Fruit fly (Drosophila melanogaster) whole organism, embryonic: Measurements from ENCODE around the gene mRRF1.

Source experiments
- Asciz ChIP-seq: fragments of 200-800 bp; sonication (Bioruptor generic); optimal IDR thresholded peaks from 2 replicates; lab custom pipeline; 2017; ENCODE audit warnings: missing biosample characterization, mild to moderate bottlenecking, missing genetic modification characterization, missing genetic modification reagents
- CG10274 ChIP-seq: fragments of 200-800 bp; sonication (Bioruptor generic); optimal IDR thresholded peaks from 3 replicates; lab custom pipeline; 2017; ENCODE audit warnings: missing biosample characterization, mild to moderate bottlenecking, missing genetic modification characterization
- CG10321 ChIP-seq: fragments of 200-800 bp; sonication (Bioruptor generic); IDR thresholded peaks from 2 replicates; pipeline ENCODE4 v1.3.6; 2022; ENCODE audit warnings: missing biosample characterization, missing genetic modification characterization
- CG11093 ChIP-seq: fragments of 200-800 bp; sonication (Bioruptor generic); IDR thresholded peaks from 3 replicates; pipeline ENCODE4 v1.3.6; 2022; ENCODE audit warnings: missing biosample characterization, missing genetic modification characterization
- CG11398 ChIP-seq: fragments of 200-800 bp; sonication (Bioruptor generic); optimal IDR thresholded peaks from 2 replicates; lab custom pipeline; 2016; ENCODE audit warnings: missing biosample characterization, missing genetic modification characterization
- CG11456 ChIP-seq: fragments of 200-800 bp; sonication (Bioruptor generic); IDR thresholded peaks from 3 replicates; pipeline ENCODE4 v1.3.6; 2022; ENCODE audit warnings: missing biosample characterization, missing genetic modification characterization
- CG11504 ChIP-seq: fragments of 200-800 bp; sonication (Bioruptor generic); optimal IDR thresholded peaks from 3 replicates; lab custom pipeline; 2019; ENCODE audit warnings: missing biosample characterization, mild to moderate bottlenecking, missing genetic modification characterization, moderate library complexity
- CG1602 ChIP-seq: fragments of 200-800 bp; sonication (Bioruptor generic); optimal IDR thresholded peaks from 3 replicates; lab custom pipeline; 2016; ENCODE audit warnings: missing biosample characterization, missing genetic modification characterization
- CG17612 ChIP-seq: fragments of 200-800 bp; sonication (Bioruptor generic); IDR thresholded peaks from 2 replicates; pipeline ENCODE4 v1.3.6; 2022; ENCODE audit warnings: missing biosample characterization, missing genetic modification characterization
- CG2199 ChIP-seq: fragments of 200-800 bp; sonication (Bioruptor generic); IDR thresholded peaks from 3 replicates; pipeline ENCODE4 v1.3.6; 2022; ENCODE audit warnings: missing biosample characterization, missing genetic modification characterization
- CG2875 ChIP-seq: fragments of 200-800 bp; sonication (Bioruptor generic); optimal IDR thresholded peaks from 2 replicates; lab custom pipeline; 2017; ENCODE audit warnings: missing biosample characterization, mild to moderate bottlenecking, missing genetic modification characterization, missing genetic modification reagents
- CG33213 ChIP-seq: fragments of 200-800 bp; sonication (Bioruptor generic); optimal IDR thresholded peaks from 3 replicates; lab custom pipeline; 2016; ENCODE audit warnings: missing biosample characterization, missing genetic modification characterization
- CG3407 ChIP-seq: fragments of 200-800 bp; sonication (Bioruptor generic); optimal IDR thresholded peaks from 2 replicates; lab custom pipeline; 2018; ENCODE audit warnings: missing biosample characterization, mild to moderate bottlenecking, missing genetic modification characterization
- CG4854 ChIP-seq: fragments of 200-800 bp; sonication (Bioruptor generic); optimal IDR thresholded peaks from 2 replicates; lab custom pipeline; 2016; ENCODE audit warnings: missing biosample characterization, missing genetic modification characterization, inconsistent platforms
- CG7357 ChIP-seq: fragments of 200-800 bp; sonication (Bioruptor generic); IDR thresholded peaks from 3 replicates; pipeline ENCODE4 v1.3.6; 2022; ENCODE audit warnings: missing biosample characterization, missing genetic modification characterization
- CG8924 ChIP-seq: fragments of 200-800 bp; optimal IDR thresholded peaks from 3 replicates; lab custom pipeline; 2019; ENCODE audit warnings: missing biosample characterization, mild to moderate bottlenecking, missing genetic modification characterization, moderate library complexity
- CTCF ChIP-seq: fragments of 200-800 bp; sonication (Bioruptor generic); optimal IDR thresholded peaks from 2 replicates; lab custom pipeline; 2017; ENCODE audit warnings: missing biosample characterization, mild to moderate bottlenecking, missing genetic modification characterization, moderate library complexity
- Chrac-16 ChIP-seq: fragments of 200-800 bp; sonication (Bioruptor generic); optimal IDR thresholded peaks from 3 replicates; lab custom pipeline; 2016; ENCODE audit warnings: missing biosample characterization, missing genetic modification characterization
- D19A ChIP-seq: fragments of 200-800 bp; optimal IDR thresholded peaks from 3 replicates; lab custom pipeline; 2019; ENCODE audit warnings: missing biosample characterization, mild to moderate bottlenecking, missing genetic modification characterization, moderate library complexity
- D19B ChIP-seq: fragments of 200-800 bp; sonication (Bioruptor generic); optimal IDR thresholded peaks from 2 replicates; lab custom pipeline; 2017; ENCODE audit warnings: missing biosample characterization, mild to moderate bottlenecking, missing genetic modification characterization
- Doc2 ChIP-seq: fragments of 200-800 bp; sonication (Bioruptor generic); IDR thresholded peaks from 2 replicates; pipeline ENCODE4 v1.3.6; 2022; ENCODE audit warnings: missing biosample characterization, missing genetic modification characterization
- Fer1 ChIP-seq: fragments of 200-800 bp; sonication (Bioruptor generic); optimal IDR thresholded peaks from 2 replicates; lab custom pipeline; 2017; ENCODE audit warnings: missing biosample characterization, mild to moderate bottlenecking, missing genetic modification characterization
- H15 ChIP-seq: fragments of 200-800 bp; sonication (Bioruptor generic); IDR thresholded peaks from 3 replicates; pipeline ENCODE4 v1.3.6; 2022; ENCODE audit warnings: missing biosample characterization, missing genetic modification characterization
- Med ChIP-seq: fragments of 200-800 bp; sonication (Bioruptor generic); peaks from one replicate; lab custom pipeline; 2016; ENCODE audit warnings: missing biosample characterization, missing genetic modification characterization, mild to moderate bottlenecking, inconsistent platforms, moderate library complexity
- Mes4 ChIP-seq: fragments of 200-800 bp; sonication (Bioruptor generic); optimal IDR thresholded peaks from 2 replicates; lab custom pipeline; 2016; ENCODE audit warnings: missing biosample characterization, missing genetic modification characterization
- NK7.1 ChIP-seq: fragments of 200-800 bp; sonication (Bioruptor generic); optimal IDR thresholded peaks from 3 replicates; lab custom pipeline; 2016; ENCODE audit warnings: missing biosample characterization, missing genetic modification characterization
- Nf-YB ChIP-seq: fragments of 200-800 bp; sonication (Bioruptor generic); optimal IDR thresholded peaks from 3 replicates; lab custom pipeline; 2019; ENCODE audit warnings: missing biosample characterization, mild to moderate bottlenecking, missing genetic modification characterization, moderate library complexity
- Poxn ChIP-seq: fragments of 200-800 bp; sonication (Bioruptor generic); IDR thresholded peaks from 2 replicates; pipeline ENCODE4 v1.3.6; 2022; ENCODE audit warnings: missing biosample characterization, missing genetic modification characterization
- Stat92E ChIP-seq, 3 experiments: fragments of >200 bp in 2 of 3; fragments of 200-800 bp in 1 of 3; sonication (Bioruptor generic) in 1 of 3; optimal IDR thresholded peaks; 2 replicates each; lab custom pipeline; 2017 to 2019; ENCODE audit warnings: missing biosample characterization in 3 of 3, missing genetic modification characterization in 3 of 3, mild to moderate bottlenecking in 1 of 3, moderate library complexity in 1 of 3
- amos ChIP-seq: fragments of 200-800 bp; sonication (Bioruptor generic); IDR thresholded peaks from 2 replicates; pipeline ENCODE4 v1.3.6; 2022; ENCODE audit warnings: missing biosample characterization, missing genetic modification characterization; ENCODE audit not compliant: partially characterized antibody
- ash1 ChIP-seq: fragments of 200-800 bp; sonication (Bioruptor generic); optimal IDR thresholded peaks from 2 replicates; lab custom pipeline; 2018; ENCODE audit warnings: missing biosample characterization, mild to moderate bottlenecking, missing genetic modification characterization
- ci ChIP-seq: fragments of 200-800 bp; sonication (Bioruptor generic); IDR thresholded peaks from 3 replicates; pipeline ENCODE4 v1.3.6; 2022; ENCODE audit warnings: missing biosample characterization, missing genetic modification characterization
- corto ChIP-seq: fragments of 200-800 bp; sonication (Bioruptor generic); optimal IDR thresholded peaks from 2 replicates; lab custom pipeline; 2016; ENCODE audit warnings: missing biosample characterization, mild to moderate bottlenecking, missing genetic modification characterization, moderate library complexity
- da ChIP-seq: fragments of 200-800 bp; sonication (Bioruptor generic); optimal IDR thresholded peaks from 2 replicates; lab custom pipeline; 2016; ENCODE audit warnings: missing biosample characterization, missing genetic modification characterization
- grn ChIP-seq: fragments of 200-800 bp; sonication (Bioruptor generic); optimal IDR thresholded peaks from 3 replicates; lab custom pipeline; 2017; ENCODE audit warnings: missing biosample characterization, missing genetic modification characterization
- h ChIP-seq: fragments of >200 bp; optimal IDR thresholded peaks from 2 replicates; lab custom pipeline; 2017
- insv ChIP-seq, 2 experiments: fragments of 200-800 bp; sonication (Bioruptor generic); optimal IDR thresholded peaks; 3 replicates each; lab custom pipeline; 2016 to 2018; ENCODE audit warnings: missing biosample characterization in 2 of 2, missing genetic modification characterization in 2 of 2
- jigr1 ChIP-seq: fragments of 200-800 bp; sonication (Bioruptor generic); IDR thresholded peaks from 3 replicates; pipeline ENCODE4 v1.3.6; 2022; ENCODE audit warnings: missing biosample characterization, missing genetic modification characterization
- otp ChIP-seq: fragments of 200-800 bp; sonication (Bioruptor generic); IDR thresholded peaks from 3 replicates; pipeline ENCODE4, ENCODE4 v1.3.6; 2022; ENCODE audit warnings: missing biosample characterization, missing genetic modification characterization
- p53 ChIP-seq: fragments of 200-800 bp; sonication (Bioruptor generic); optimal IDR thresholded peaks from 2 replicates; lab custom pipeline; 2016; ENCODE audit warnings: missing biosample characterization, missing genetic modification characterization
- pan ChIP-seq, 4 experiments: fragments of >200 bp in 3 of 4; fragments of 200-800 bp in 1 of 4; sonication (Bioruptor generic) in 1 of 4; optimal IDR thresholded peaks in 3 of 4; IDR thresholded peaks in 1 of 4; 2 replicates each; pipeline versions ENCODE4 v1.3.6 to Lab custom; 2017 to 2022; ENCODE audit warnings: missing biosample characterization in 2 of 4, missing genetic modification characterization in 2 of 4, mixed read lengths in 1 of 4
- pho ChIP-seq: fragments of 200-800 bp; sonication (Bioruptor generic); optimal IDR thresholded peaks from 2 replicates; lab custom pipeline; 2016; ENCODE audit warnings: missing biosample characterization, missing genetic modification characterization
- phol ChIP-seq: fragments of 200-800 bp; sonication (Bioruptor generic); optimal IDR thresholded peaks from 3 replicates; lab custom pipeline; 2018; ENCODE audit warnings: missing biosample characterization, mild to moderate bottlenecking, missing genetic modification characterization, moderate library complexity
- pita ChIP-seq: fragments of 200-800 bp; sonication (Bioruptor generic); optimal IDR thresholded peaks from 2 replicates; lab custom pipeline; 2017; ENCODE audit warnings: missing biosample characterization, mild to moderate bottlenecking, missing genetic modification characterization
- prd ChIP-seq, 3 experiments: fragments of >200 bp in 2 of 3; fragments of 200-800 bp in 1 of 3; sonication (Bioruptor generic) in 1 of 3; optimal IDR thresholded peaks in 2 of 3; IDR thresholded peaks in 1 of 3; 2 replicates in 2 of 3; 3 replicates in 1 of 3; pipeline versions ENCODE4 v1.3.6 to Lab custom; 2017 to 2022; ENCODE audit warnings: missing biosample characterization in 1 of 3, missing genetic modification characterization in 1 of 3
- toy ChIP-seq: fragments of 200-800 bp; sonication (Bioruptor generic); IDR thresholded peaks from 2 replicates; pipeline ENCODE4 v1.3.6; 2022; ENCODE audit warnings: missing biosample characterization, missing genetic modification characterization
- trh ChIP-seq: fragments of 200-800 bp; sonication (Bioruptor generic); optimal IDR thresholded peaks from 2 replicates; lab custom pipeline; 2016; ENCODE audit warnings: missing biosample characterization, missing genetic modification characterization
- vvl ChIP-seq: fragments of 200-800 bp; sonication (Bioruptor generic); IDR thresholded peaks from 2 replicates; pipeline ENCODE4 v1.3.6; 2022; ENCODE audit warnings: missing biosample characterization, missing genetic modification characterization
- zfh2 ChIP-seq: fragments of 200-800 bp; sonication (Bioruptor generic); optimal IDR thresholded peaks from 2 replicates; lab custom pipeline; 2016; ENCODE audit warnings: missing biosample characterization, missing genetic modification characterization

Gene mRRF1

dm6 chr3L:9398435-9398981, 34.4 kb downstream of the mRRF1 start (continued):
- TF ChIP-seq phol (tag; lab: Kevin White, UChicago) (peak; percentile 4), pan (optimal IDR thresholded peaks at IDR 0.05; lab: Kevin White, UChicago) (peak in 1 of 2 experiments; percentile 46), pan (GFP tag; optimal IDR thresholded peaks at IDR 0.05 in 1 of 2, IDR thresholded peaks at IDR 0.05 in 1 of 2) (peak in 1 of 2 experiments; percentile 7), CG11504 (tag; lab: Kevin White, UChicago) (peak; percentile 14), CG2875 (GFP tag; lab: Kevin White, UChicago) (no peak), D19B (peak; percentile 90), grn (GFP tag; lab: Kevin White, UChicago) (no peak), CG7357 (GFP tag; lab: Robert Waterston, UW) (peak; percentile 39; the same call in 1 of the 3 replicates), corto (GFP tag; lab: Kevin White, UChicago) (no peak), jigr1 (GFP tag; lab: Robert Waterston, UW) (no peak), insv (GFP tag; optimal IDR thresholded peaks at IDR 0.05; lab: Kevin White, UChicago) (no peak), pho (GFP tag; lab: Kevin White, UChicago) (no peak), CG10321 (no peak), da (GFP tag; lab: Kevin White, UChicago) (no peak), Doc2 (no peak), ci (GFP tag; lab: Robert Waterston, UW) (peak; percentile 54; the same call in 2 of the 3 replicates), trh (no peak), Med (GFP tag; lab: Kevin White, UChicago) (no peak), Asciz (GFP tag; lab: Kevin White, UChicago) (no peak), CG11456 (GFP tag; lab: Robert Waterston, UW) (no peak; the same call in 2 of the 3 replicates), CG10274 (GFP tag; lab: Kevin White, UChicago) (peak; percentile 35), CG2199 (0 out of 3 replicates have a peak, but pooled peaks have one; percentile 45)

- TF ChIP-seq Chrac-16 (GFP tag; lab: Kevin White, UChicago) (no peak), CG3407 (GFP tag; lab: Kevin White, UChicago) (no peak), vvl (GFP tag; lab: Robert Waterston, UW) (peak; percentile 72), h (lab: Kevin White, UChicago) (no peak), NK7.1 (GFP tag; lab: Kevin White, UChicago) (no peak), CG1602 (GFP tag; lab: Kevin White, UChicago) (no peak), prd (optimal IDR thresholded peaks at IDR 0.05; lab: Kevin White, UChicago) (no peak), prd (GFP tag; IDR thresholded peaks at IDR 0.05; lab: Robert Waterston, UW) (no peak), pita (GFP tag; lab: Kevin White, UChicago) (no peak), p53 (GFP tag; lab: Kevin White, UChicago) (no peak), CG33213 (GFP tag; lab: Kevin White, UChicago) (peak; percentile 25), otp (GFP tag; lab: Robert Waterston, UW) (peak; percentile 27; the same call in 1 of the 3 replicates), CG4854 (peak; percentile 11), Mes4 (GFP tag; lab: Kevin White, UChicago) (peak; percentile 19), toy (GFP tag; lab: Robert Waterston, UW) (no peak), Poxn (no peak), Stat92E (GFP tag; optimal IDR thresholded peaks at IDR 0.05; lab: Kevin White, UChicago) (peak in 1 of 3 experiments; percentile 17), CG17612 (GFP tag; lab: Robert Waterston, UW) (no peak), CG11398 (no peak), H15 (no peak), CG8924 (tag; lab: Kevin White, UChicago) (peak; percentile 84), amos (peak; percentile 76; the same call in 1 of the 2 replicates), D19A (tag; lab: Kevin White, UChicago) (no peak), CG11093 (GFP tag; lab: Robert Waterston, UW) (no peak), ash1 (GFP tag; lab: Kevin White, UChicago) (no peak), CTCF (GFP tag; lab: Kevin White, UChicago) (no peak), zfh2 (GFP tag; lab: Kevin White, UChicago) (no peak), Fer1 (GFP tag; lab: Kevin White, UChicago) (peak; percentile 19), Nf-YB (GFP tag; lab: Kevin White, UChicago) (peak; percentile 23)
These were observed 35.0 kb downstream of the mRRF1 start, which contains the start of gene CG4080 for dm6 chr3L:9399013-9399750. Gene CG4080, minus strand, starts transcription at chr3L:9399227.
